Worm (Caenorhabditis elegans): Measurements from ENCODE around the gene K07F5.22.

DNA sequence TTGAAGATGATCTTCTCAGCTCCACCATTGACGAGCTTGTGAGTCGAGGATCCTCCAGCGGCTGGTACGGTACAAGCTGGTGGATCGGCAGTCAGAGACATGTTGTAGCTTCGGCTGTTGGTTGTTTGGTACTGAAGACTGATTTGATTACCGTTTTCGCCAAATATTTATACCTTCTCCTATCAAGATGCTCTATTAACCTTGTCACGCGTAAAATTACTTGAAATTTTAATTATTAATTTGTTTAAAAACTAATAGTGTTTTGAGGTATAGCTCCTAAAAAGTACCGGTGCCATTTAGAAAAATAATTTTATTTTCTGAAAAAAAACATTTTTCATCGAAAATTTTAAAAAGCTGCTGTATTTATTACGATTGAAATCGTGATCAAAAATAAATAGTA lies 13.9 kb upstream of the K07F5.22 start, which contains the start of gene ssp-10:
- no peak for TF ChIP-seq lin-35 (GFP tag; optimal IDR thresholded peaks at IDR 0.05)
- no peak for TF ChIP-seq tbx-2 (tag; optimal IDR thresholded peaks at IDR 0.05)
- TF ChIP-seq nhr-237 (tag; optimal IDR thresholded peaks at IDR 0.05) = no peak
- TF ChIP-seq elt-3 (tag; optimal IDR thresholded peaks at IDR 0.05) = no peak
